Worm (Caenorhabditis elegans) whole organism, L4 larva: ENCODE results near the gene F49C5.10.
A peak's percentile ranks its signal among the peaks of the same experiment; 100 is the strongest.

Source experiments
- T20F7.1 ChIP-seq: fragments of 200-800 bp; sonication (Bioruptor generic); optimal IDR thresholded peaks from 2 replicates; lab custom pipeline; 2018; ENCODE audit warnings: mild to moderate bottlenecking, missing genetic modification characterization, missing compliant biosample characterization
- T26A8.4 ChIP-seq: fragments of 200-800 bp; sonication (Bioruptor generic); IDR thresholded peaks from 2 replicates; pipeline ENCODE4 v1.3.6; 2022; ENCODE audit warnings: missing genetic modification characterization, missing compliant biosample characterization
- Y5F2A.4 ChIP-seq: fragments of 200-800 bp; sonication (Bioruptor generic); optimal IDR thresholded peaks from 2 replicates; lab custom pipeline; 2018; ENCODE audit warnings: mild to moderate bottlenecking, missing genetic modification characterization, missing compliant biosample characterization
- Y75B8A.6 ChIP-seq: fragments of 200-800 bp; sonication (Bioruptor generic); IDR thresholded peaks from 2 replicates; pipeline ENCODE4 v1.3.6; 2022; ENCODE audit warnings: missing genetic modification reagents, missing genetic modification characterization, missing compliant biosample characterization
- aha-1 ChIP-seq: fragments of 150-350 bp; peaks from one replicate; lab custom pipeline; 2014; ENCODE audit warnings: missing biosample characterization, missing genetic modification characterization
- ama-1 ChIP-seq: fragments of 150-350 bp; optimal IDR thresholded peaks from 2 replicates; lab custom pipeline; 2014; ENCODE audit warnings: inconsistent platforms, mixed read lengths
- ceh-28 ChIP-seq: fragments of 150-350 bp; optimal IDR thresholded peaks from 2 replicates; lab custom pipeline; 2014; ENCODE audit warnings: missing biosample characterization, missing genetic modification reagents, missing genetic modification characterization
- ctbp-1 ChIP-seq: fragments of 200-800 bp; sonication (Bioruptor generic); IDR thresholded peaks from 2 replicates; pipeline ENCODE4 v1.3.6; 2022; ENCODE audit warnings: missing genetic modification reagents, missing genetic modification characterization, missing compliant biosample characterization
- daf-16 ChIP-seq, 3 experiments: sonication (generic microtip); optimal IDR thresholded peaks; 2 replicates each; lab custom pipeline; 2016 to 2017; ENCODE audit warnings: missing genetic modification characterization in 3 of 3, missing genetic modification reagents in 3 of 3, mild to moderate bottlenecking in 2 of 3, missing compliant biosample characterization in 2 of 3, missing biosample characterization in 1 of 3, moderate library complexity in 1 of 3
- daf-19 ChIP-seq: fragments of 200-800 bp; sonication (Bioruptor generic); conservative IDR thresholded peaks from 2 replicates; pipeline ENCODE4 v1.3.6; 2022; ENCODE audit warnings: missing genetic modification characterization, missing compliant biosample characterization
- dmd-6 ChIP-seq: fragments of 200-800 bp; sonication (Bioruptor generic); IDR thresholded peaks from 2 replicates; pipeline ENCODE4 v1.3.6; 2022; ENCODE audit warnings: missing genetic modification reagents, missing genetic modification characterization, missing compliant biosample characterization
- dpl-1 ChIP-seq: fragments of 150-350 bp; optimal IDR thresholded peaks from 2 replicates; lab custom pipeline; 2014; ENCODE audit warnings: missing biosample characterization, missing genetic modification reagents, missing genetic modification characterization
- dve-1 ChIP-seq: sonication (generic microtip); optimal IDR thresholded peaks from 2 replicates; lab custom pipeline; 2017; ENCODE audit warnings: antibody characterized with exemption, mild to moderate bottlenecking, missing genetic modification characterization, missing compliant biosample characterization; ENCODE audit not compliant: insufficient read depth
- egl-43 ChIP-seq: fragments of 200-800 bp; sonication (Bioruptor generic); IDR thresholded peaks from 2 replicates; pipeline ENCODE4 v1.3.6; 2022; ENCODE audit warnings: missing genetic modification reagents, missing genetic modification characterization, missing compliant biosample characterization
- fos-1 ChIP-seq: fragments of 150-350 bp; optimal IDR thresholded peaks from 2 replicates; lab custom pipeline; 2014; ENCODE audit warnings: missing biosample characterization, missing genetic modification characterization
- hif-1 ChIP-seq, 2 experiments: sonication (generic microtip); optimal IDR thresholded peaks; 2 replicates each; lab custom pipeline; 2016 to 2017; ENCODE audit warnings: missing compliant biosample characterization in 2 of 2, missing genetic modification characterization in 2 of 2, missing genetic modification reagents in 2 of 2, missing genotype in 2 of 2, mild to moderate bottlenecking in 1 of 2
- hlh-11 ChIP-seq: fragments of 200-800 bp; sonication (Bioruptor generic); optimal IDR thresholded peaks from 2 replicates; lab custom pipeline; 2018; ENCODE audit warnings: mild to moderate bottlenecking, missing genetic modification characterization, missing compliant biosample characterization
- hlh-30 ChIP-seq: sonication (generic microtip); optimal IDR thresholded peaks from 2 replicates; lab custom pipeline; 2017; ENCODE audit warnings: antibody characterized with exemption, mild to moderate bottlenecking, missing genetic modification characterization, missing compliant biosample characterization; ENCODE audit not compliant: insufficient read depth
- jun-1 ChIP-seq: fragments of 150-350 bp; optimal IDR thresholded peaks from 2 replicates; lab custom pipeline; 2014; ENCODE audit warnings: missing biosample characterization, missing genetic modification reagents, missing genetic modification characterization
- lim-7 ChIP-seq: fragments of 200-800 bp; sonication (Bioruptor generic); IDR thresholded peaks from 2 replicates; pipeline ENCODE4 v1.3.6; 2022; ENCODE audit warnings: missing genetic modification characterization, missing compliant biosample characterization
- lin-1 ChIP-seq: fragments of 200-800 bp; sonication (Bioruptor generic); IDR thresholded peaks from 2 replicates; pipeline ENCODE4 v1.3.6; 2022; ENCODE audit warnings: missing genetic modification reagents, missing genetic modification characterization, missing compliant biosample characterization
- lin-38 ChIP-seq: fragments of 200-800 bp; sonication (Bioruptor generic); IDR thresholded peaks from 2 replicates; pipeline ENCODE4 v1.3.6; 2022; ENCODE audit warnings: missing genetic modification reagents, missing genetic modification characterization, missing compliant biosample characterization
- mdl-1 ChIP-seq, 2 experiments: fragments of 150-350 bp in 1 of 2; sonication (generic microtip) in 1 of 2; optimal IDR thresholded peaks; 2 replicates each; lab custom pipeline; 2014 to 2017; ENCODE audit warnings: missing biosample characterization in 2 of 2, missing genetic modification characterization in 2 of 2
- mdt-29 ChIP-seq: fragments of 200-800 bp; sonication (Bioruptor generic); IDR thresholded peaks from 2 replicates; pipeline ENCODE4 v1.3.6; 2022; ENCODE audit warnings: missing genetic modification reagents, missing genetic modification characterization, missing compliant biosample characterization
- mes-2 ChIP-seq: sonication (generic microtip); optimal IDR thresholded peaks from 2 replicates; lab custom pipeline; 2016; ENCODE audit warnings: missing genotype, mild to moderate bottlenecking, missing genetic modification characterization, missing compliant biosample characterization; ENCODE audit not compliant: poor library complexity, severe bottlenecking
- mxl-2 ChIP-seq: fragments of 200-800 bp; sonication (Bioruptor generic); conservative IDR thresholded peaks from 2 replicates; pipeline ENCODE4 v1.3.6; 2022; ENCODE audit warnings: missing genetic modification reagents, missing genetic modification characterization, missing compliant biosample characterization
- nhr-102 ChIP-seq: sonication (generic microtip); optimal IDR thresholded peaks from 2 replicates; lab custom pipeline; 2016; ENCODE audit warnings: mild to moderate bottlenecking, missing genetic modification characterization, moderate library complexity, missing compliant biosample characterization
- nhr-11 ChIP-seq: fragments of 150-350 bp; optimal IDR thresholded peaks from 2 replicates; lab custom pipeline; 2014; ENCODE audit warnings: missing biosample characterization, missing genetic modification characterization
- nhr-237 ChIP-seq: sonication (generic microtip); optimal IDR thresholded peaks from 2 replicates; lab custom pipeline; 2017; ENCODE audit warnings: missing biosample characterization, missing genetic modification characterization
- nhr-28 ChIP-seq: fragments of 150-350 bp; optimal IDR thresholded peaks from 2 replicates; lab custom pipeline; 2014; ENCODE audit warnings: missing biosample characterization, missing genetic modification characterization
- nhr-48 ChIP-seq: sonication (generic microtip); optimal IDR thresholded peaks from 2 replicates; lab custom pipeline; 2016; ENCODE audit warnings: mild to moderate bottlenecking, missing genetic modification characterization, missing compliant biosample characterization
- nhr-6 ChIP-seq: fragments of 150-350 bp; optimal IDR thresholded peaks from 2 replicates; lab custom pipeline; 2014; ENCODE audit warnings: missing biosample characterization, missing genetic modification characterization
- nhr-77 ChIP-seq: fragments of 150-350 bp; optimal IDR thresholded peaks from 2 replicates; lab custom pipeline; 2014; ENCODE audit warnings: missing biosample characterization, missing genetic modification characterization
- pha-4 ChIP-seq, 2 experiments: fragments of 150-350 bp in 1 of 2; fragments of 200-800 bp in 1 of 2; sonication (Bioruptor generic) in 1 of 2; IDR thresholded peaks in 1 of 2; optimal IDR thresholded peaks in 1 of 2; 2 replicates each; pipeline versions ENCODE4 v1.3.6 to Lab custom; 2014 to 2022; ENCODE audit warnings: missing genetic modification characterization in 2 of 2, missing genetic modification reagents in 2 of 2, missing biosample characterization in 1 of 2, missing compliant biosample characterization in 1 of 2
- php-3 ChIP-seq: fragments of 200-800 bp; sonication (Bioruptor generic); IDR thresholded peaks from 2 replicates; pipeline ENCODE4 v1.3.6; 2022; ENCODE audit warnings: missing genetic modification reagents, missing genetic modification characterization, missing compliant biosample characterization
- pqm-1 ChIP-seq: sonication (generic microtip); optimal IDR thresholded peaks from 2 replicates; lab custom pipeline; 2017; ENCODE audit warnings: missing biosample characterization, missing genetic modification characterization
- saeg-2 ChIP-seq: fragments of 200-800 bp; sonication (Bioruptor generic); IDR thresholded peaks from 2 replicates; pipeline ENCODE4 v1.3.6; 2022; ENCODE audit warnings: missing genetic modification reagents, missing genetic modification characterization, missing compliant biosample characterization
- set-16 ChIP-seq: fragments of 200-800 bp; sonication (Bioruptor generic); IDR thresholded peaks from 2 replicates; pipeline ENCODE4 v1.3.6; 2022; ENCODE audit warnings: missing genetic modification reagents, missing genetic modification characterization, missing compliant biosample characterization
- skn-1 ChIP-seq: fragments of 150-350 bp; optimal IDR thresholded peaks from 2 replicates; lab custom pipeline; 2014; ENCODE audit warnings: missing biosample characterization, missing genetic modification characterization
- snpc-4 ChIP-seq: fragments of 150-350 bp; optimal IDR thresholded peaks from 2 replicates; lab custom pipeline; 2014; ENCODE audit warnings: missing biosample characterization, missing genetic modification characterization
- spr-1 ChIP-seq: sonication (generic microtip); optimal IDR thresholded peaks from 2 replicates; lab custom pipeline; 2016; ENCODE audit warnings: mild to moderate bottlenecking, missing genetic modification characterization, missing compliant biosample characterization
- tra-1 ChIP-seq: fragments of 200-800 bp; sonication (Bioruptor generic); IDR thresholded peaks from 2 replicates; pipeline ENCODE4 v1.3.6; 2022; ENCODE audit warnings: missing genetic modification reagents, missing genetic modification characterization, missing compliant biosample characterization
- unc-39 ChIP-seq: sonication (generic microtip); optimal IDR thresholded peaks from 2 replicates; lab custom pipeline; 2017; ENCODE audit warnings: missing biosample characterization, missing genetic modification characterization
- unc-62 ChIP-seq, 3 experiments: fragments of 150-350 bp in 1 of 3; sonication (generic microtip); optimal IDR thresholded peaks in 2 of 3; peaks in 1 of 3; 1 replicate in 1 of 3; 2 replicates in 2 of 3; lab custom pipeline; 2014 to 2017; ENCODE audit warnings: missing biosample characterization in 3 of 3, missing genetic modification characterization in 3 of 3, missing genetic modification reagents in 3 of 3, missing genotype in 1 of 3
- vab-7 ChIP-seq: fragments of 200-800 bp; sonication (Bioruptor generic); IDR thresholded peaks from 2 replicates; pipeline ENCODE4 v1.3.6; 2022; ENCODE audit warnings: missing genetic modification reagents, missing genetic modification characterization, missing compliant biosample characterization
- zfp-2 ChIP-seq: sonication (generic microtip); optimal IDR thresholded peaks from 2 replicates; lab custom pipeline; 2016; ENCODE audit warnings: mild to moderate bottlenecking, missing genetic modification characterization, missing compliant biosample characterization
- zfp-3 ChIP-seq: fragments of 200-800 bp; sonication (Bioruptor generic); conservative IDR thresholded peaks from 2 replicates; pipeline ENCODE4 v1.3.6; 2022; ENCODE audit warnings: missing genetic modification reagents, missing genetic modification characterization, missing compliant biosample characterization
- ztf-11 ChIP-seq: fragments of 150-350 bp; optimal IDR thresholded peaks from 2 replicates; lab custom pipeline; 2014; ENCODE audit warnings: missing biosample characterization, missing genetic modification characterization

Gene F49C5.10

DNA sequence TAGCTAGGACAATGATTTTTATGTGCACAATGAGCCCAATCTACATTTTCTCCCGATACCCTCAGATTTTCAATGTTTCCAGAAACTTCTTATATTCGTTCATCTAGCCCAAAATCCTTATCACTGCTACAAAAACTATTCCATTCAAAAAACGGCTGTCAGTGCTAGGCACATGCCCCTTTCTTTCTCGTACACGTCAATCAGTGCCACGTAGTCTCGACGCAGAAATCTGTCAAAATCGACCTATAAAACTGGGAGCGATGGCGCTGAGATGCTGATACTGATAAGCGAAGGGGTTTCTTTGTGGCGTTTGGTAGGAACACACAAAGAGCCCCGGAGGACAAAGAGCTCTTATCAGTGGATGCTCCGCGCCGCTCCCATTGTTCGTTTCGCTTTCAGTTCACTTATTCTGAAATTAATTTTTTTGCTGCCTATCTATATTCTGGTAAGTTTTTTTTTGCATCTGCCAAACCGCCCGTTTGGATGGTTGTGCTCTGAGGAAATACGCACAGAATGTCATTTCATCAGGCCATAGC, 27.7 kb upstream of the F49C5.10 start, which contains the start of gene srh-70:
srh-70 (minus strand) TSS at position 51 of the 536 bp plus-strand sequence.
- TF ChIP-seq ztf-11 = no peak
- TF ChIP-seq zfp-2 (tag; lab: Kevin White, UChicago) = no peak
- TF ChIP-seq daf-16 (GFP tag; optimal IDR thresholded peaks at IDR 0.05; lab: Kevin White, UChicago) = peak in 1 of 2 experiments; percentile 35
- TF ChIP-seq daf-16 (tag; optimal IDR thresholded peaks at IDR 0.05; lab: Kevin White, UChicago) = peak; percentile 81
- TF ChIP-seq hif-1 (tag; optimal IDR thresholded peaks at IDR 0.05; lab: Kevin White, UChicago) = peak; percentile 31 to 36
- peak; percentile 71; the same call in 1 of the 2 replicates for TF ChIP-seq pha-4 (GFP tag; IDR thresholded peaks at IDR 0.05; lab: Robert Waterston, UW)
- no peak for TF ChIP-seq pha-4 (tag; optimal IDR thresholded peaks at IDR 0.05; lab: Kevin White, UChicago)
- TF ChIP-seq aha-1 (tag; lab: Kevin White, UChicago) = peak; percentile 74
- TF ChIP-seq T26A8.4 = peak; percentile 64
- no peak for TF ChIP-seq daf-19 (GFP tag; lab: Robert Waterston, UW)
- no peak for TF ChIP-seq Y5F2A.4
- peak; percentile 94 for TF ChIP-seq pqm-1
- 0 out of 2 replicates have a peak, but pooled peaks have one; percentile 46 for TF ChIP-seq egl-43
- TF ChIP-seq T20F7.1 (GFP tag; lab: Kevin White, UChicago) = peak; percentile 71
- peak; percentile 95 for TF ChIP-seq dve-1 (tag; lab: Kevin White, UChicago)
- peak; percentile 55 for TF ChIP-seq hlh-30 (tag; lab: Kevin White, UChicago)
- peak; percentile 90 for TF ChIP-seq hlh-11 (tag; lab: Kevin White, UChicago)
- 0 out of 2 replicates have a peak, but pooled peaks have one; percentile 20 for TF ChIP-seq zfp-3 (GFP tag; lab: Robert Waterston, UW)
- TF ChIP-seq nhr-102 (tag; lab: Kevin White, UChicago) = peak; percentile 85
- peak; percentile 70 for TF ChIP-seq mxl-2 (GFP tag; lab: Robert Waterston, UW)
- TF ChIP-seq mdl-1 (tag; optimal IDR thresholded peaks at IDR 0.05; lab: Kevin White, UChicago) = peak in 1 of 2 experiments; percentile 50
- no peak for TF ChIP-seq nhr-11 (tag; lab: Kevin White, UChicago)
- no peak for TF ChIP-seq snpc-4 (tag; lab: Kevin White, UChicago)
- peak; percentile 65 for TF ChIP-seq nhr-48
- TF ChIP-seq Y75B8A.6 (GFP tag; lab: Robert Waterston, UW) = peak; percentile 87; the same call in 1 of the 2 replicates
- peak; percentile 69 to 97 for TF ChIP-seq unc-62 (GFP tag; optimal IDR thresholded peaks at IDR 0.05 in 1 of 2; lab: Kevin White, UChicago)
- TF ChIP-seq unc-62 (tag; optimal IDR thresholded peaks at IDR 0.05; lab: Kevin White, UChicago) = no peak
- TF ChIP-seq unc-39 (tag; lab: Kevin White, UChicago) = no peak
- peak; percentile 36 for TF ChIP-seq spr-1
- no peak for TF ChIP-seq nhr-6 (tag; lab: Kevin White, UChicago)
- peak; percentile 49; the same call in 1 of the 2 replicates for TF ChIP-seq lin-1 (GFP tag; lab: Robert Waterston, UW)
- TF ChIP-seq set-16 (GFP tag; lab: Robert Waterston, UW) = peak; percentile 69
- TF ChIP-seq lim-7 (GFP tag; lab: Robert Waterston, UW) = 0 out of 2 replicates have a peak, but pooled peaks have one; percentile 26
- no peak for TF ChIP-seq vab-7 (GFP tag; lab: Robert Waterston, UW)
- TF ChIP-seq skn-1 (tag; lab: Kevin White, UChicago) = no peak
- TF ChIP-seq lin-38 (GFP tag; lab: Robert Waterston, UW) = 0 out of 2 replicates have a peak, but pooled peaks have one; percentile 50
- TF ChIP-seq mes-2 (tag; lab: Kevin White, UChicago) = peak; percentile 40
- TF ChIP-seq mdt-29 (GFP tag; lab: Robert Waterston, UW) = peak; percentile 97
- TF ChIP-seq dpl-1 (GFP tag; lab: Kevin White, UChicago) = no peak
- peak; percentile 15 for TF ChIP-seq fos-1 (tag; lab: Kevin White, UChicago)
- peak; percentile 91 for TF ChIP-seq tra-1 (GFP tag; lab: Robert Waterston, UW)
- no peak for TF ChIP-seq nhr-237
- TF ChIP-seq nhr-77 = peak; percentile 86
- peak; percentile 79 for TF ChIP-seq nhr-28
- TF ChIP-seq ceh-28 (tag; lab: Kevin White, UChicago) = no peak
- peak; percentile 74 for TF ChIP-seq ama-1 (lab: Kevin White, UChicago)
- peak; percentile 82; the same call in 1 of the 2 replicates for TF ChIP-seq saeg-2 (GFP tag; lab: Robert Waterston, UW)
- TF ChIP-seq ctbp-1 (GFP tag; lab: Robert Waterston, UW) = peak; percentile 44; the same call in 1 of the 2 replicates
- peak; percentile 95 for TF ChIP-seq php-3
- peak; percentile 98 for TF ChIP-seq dmd-6
- peak; percentile 2 for TF ChIP-seq jun-1 (tag; lab: Kevin White, UChicago)
